Fruit fly (Drosophila melanogaster) whole organism, adult: ENCODE data around the gene CG45486.

Source experiments
- CG33017 ChIP-seq: fragments of 200-800 bp; sonication (Bioruptor generic); optimal IDR thresholded peaks from 2 replicates; lab custom pipeline; 2018; ENCODE audit warnings: missing biosample characterization, mild to moderate bottlenecking, missing genetic modification characterization, moderate library complexity
- CG5204 ChIP-seq: fragments of 200-800 bp; sonication (Bioruptor generic); optimal IDR thresholded peaks from 2 replicates; lab custom pipeline; 2016; ENCODE audit warnings: missing biosample characterization, missing genetic modification characterization
- Crg-1 ChIP-seq: fragments of 200-800 bp; sonication (Bioruptor generic); optimal IDR thresholded peaks from 2 replicates; lab custom pipeline; 2016; ENCODE audit warnings: missing biosample characterization, missing genetic modification characterization
- pad ChIP-seq: fragments of 200-800 bp; sonication (Bioruptor generic); optimal IDR thresholded peaks from 3 replicates; lab custom pipeline; 2017; ENCODE audit warnings: missing biosample characterization, missing genetic modification characterization, mild to moderate bottlenecking, moderate library complexity, missing genetic modification reagents
- tj ChIP-seq: fragments of 200-800 bp; sonication (Bioruptor generic); optimal IDR thresholded peaks from 3 replicates; lab custom pipeline; 2017; ENCODE audit warnings: missing biosample characterization, mild to moderate bottlenecking, missing genetic modification characterization, moderate library complexity

- TF ChIP-seq CG5204 (GFP tag; lab: Kevin White, UChicago): no peak
- TF ChIP-seq pad: peak; percentile 30
- TF ChIP-seq tj (GFP tag; lab: Kevin White, UChicago): peak; percentile 86
- peak; percentile 16 for TF ChIP-seq Crg-1 (GFP tag; lab: Kevin White, UChicago)
- TF ChIP-seq CG33017: no peak
Measured at dm6 chrX:19886936-19887934, 22.7 kb downstream of the CG45486 start.
